Fruit fly (Drosophila melanogaster) whole organism, embryonic: ENCODE data around the gene CG9839.

Experiments used
- Abd-B ChIP-seq: fragments of 200-800 bp; sonication (Bioruptor generic); optimal IDR thresholded peaks from 2 replicates; lab custom pipeline; 2018; ENCODE audit warnings: missing biosample characterization, mild to moderate bottlenecking, missing genetic modification characterization, moderate library complexity
- Aef1 ChIP-seq: fragments of 200-800 bp; sonication (Bioruptor generic); IDR thresholded peaks from 3 replicates; pipeline ENCODE4 v1.3.6; 2022; ENCODE audit warnings: missing biosample characterization, missing genetic modification characterization
- CG10147 ChIP-seq: fragments of 200-800 bp; sonication (Bioruptor generic); optimal IDR thresholded peaks from 2 replicates; lab custom pipeline; 2019; ENCODE audit warnings: missing biosample characterization, mild to moderate bottlenecking, missing genetic modification characterization, moderate library complexity
- CG10267 ChIP-seq: fragments of 200-800 bp; sonication (Bioruptor generic); optimal IDR thresholded peaks from 2 replicates; lab custom pipeline; 2018; ENCODE audit warnings: missing biosample characterization, mild to moderate bottlenecking, missing genetic modification characterization, moderate library complexity
- CG11085 ChIP-seq: fragments of 200-800 bp; sonication (Bioruptor generic); IDR thresholded peaks from 2 replicates; pipeline ENCODE4 v1.3.6; 2022; ENCODE audit warnings: missing biosample characterization, missing genetic modification characterization
- CG12659 ChIP-seq: fragments of 200-800 bp; sonication (Bioruptor generic); optimal IDR thresholded peaks from 3 replicates; lab custom pipeline; 2017; ENCODE audit warnings: mild to moderate bottlenecking, missing biosample characterization, missing genetic modification reagents, missing genetic modification characterization
- CG13287 ChIP-seq: fragments of 200-800 bp; sonication (Bioruptor generic); IDR thresholded peaks from 2 replicates; pipeline ENCODE4 v1.3.6; 2022; ENCODE audit warnings: missing biosample characterization, missing genetic modification characterization; ENCODE audit not compliant: partially characterized antibody
- CG13775 ChIP-seq: fragments of 200-800 bp; sonication (Bioruptor generic); optimal IDR thresholded peaks from 3 replicates; lab custom pipeline; 2017; ENCODE audit warnings: missing biosample characterization, mild to moderate bottlenecking, missing genetic modification characterization
- CG17186 ChIP-seq: fragments of 200-800 bp; sonication (Bioruptor generic); optimal IDR thresholded peaks from 3 replicates; lab custom pipeline; 2017; ENCODE audit warnings: missing biosample characterization, missing genetic modification reagents, missing genetic modification characterization
- CG17361 ChIP-seq: fragments of 200-800 bp; sonication (Bioruptor generic); IDR thresholded peaks from 3 replicates; pipeline ENCODE4 v1.3.6; 2022; ENCODE audit warnings: missing biosample characterization, missing genetic modification characterization
- CG17612 ChIP-seq: fragments of 200-800 bp; sonication (Bioruptor generic); IDR thresholded peaks from 2 replicates; pipeline ENCODE4 v1.3.6; 2022; ENCODE audit warnings: missing biosample characterization, missing genetic modification characterization
- CG33557 ChIP-seq: fragments of 200-800 bp; sonication (Bioruptor generic); optimal IDR thresholded peaks from 2 replicates; lab custom pipeline; 2019; ENCODE audit warnings: missing biosample characterization, mild to moderate bottlenecking, missing genetic modification characterization, moderate library complexity
- CG6854 ChIP-seq: fragments of 200-800 bp; sonication (Bioruptor generic); optimal IDR thresholded peaks from 3 replicates; lab custom pipeline; 2017; ENCODE audit warnings: missing biosample characterization, mild to moderate bottlenecking, missing genetic modification characterization
- CkIIα-i1 ChIP-seq: fragments of 200-800 bp; sonication (Bioruptor generic); IDR thresholded peaks from 2 replicates; pipeline ENCODE4 v1.3.6; 2022; ENCODE audit warnings: missing biosample characterization, missing genetic modification characterization
- D19A ChIP-seq: fragments of 200-800 bp; optimal IDR thresholded peaks from 3 replicates; lab custom pipeline; 2019; ENCODE audit warnings: missing biosample characterization, mild to moderate bottlenecking, missing genetic modification characterization, moderate library complexity
- Dad ChIP-seq: fragments of 200-800 bp; sonication (Bioruptor generic); optimal IDR thresholded peaks from 3 replicates; lab custom pipeline; 2016; ENCODE audit warnings: missing biosample characterization, missing genetic modification characterization
- Dp ChIP-seq: fragments of 200-800 bp; sonication (Bioruptor generic); optimal IDR thresholded peaks from 2 replicates; lab custom pipeline; 2018; ENCODE audit warnings: missing biosample characterization, mild to moderate bottlenecking, missing genetic modification characterization, moderate library complexity
- Fer2 ChIP-seq: fragments of 200-800 bp; sonication (Bioruptor generic); optimal IDR thresholded peaks from 2 replicates; lab custom pipeline; 2018; ENCODE audit warnings: missing biosample characterization, mild to moderate bottlenecking, missing genetic modification characterization, moderate library complexity
- HHEX ChIP-seq: fragments of 200-800 bp; sonication (Bioruptor generic); optimal IDR thresholded peaks from 3 replicates; lab custom pipeline; 2017; ENCODE audit warnings: missing biosample characterization, mild to moderate bottlenecking, missing genetic modification characterization, missing genetic modification reagents
- HLH54F ChIP-seq: fragments of 200-800 bp; sonication (Bioruptor generic); optimal IDR thresholded peaks from 3 replicates; lab custom pipeline; 2016; ENCODE audit warnings: missing biosample characterization, missing genetic modification characterization
- Hr39 ChIP-seq: fragments of >200 bp; optimal IDR thresholded peaks from 2 replicates; lab custom pipeline; 2017
- Hr78 ChIP-seq, 2 experiments: fragments of 200-800 bp in 1 of 2; fragments of >200 bp in 1 of 2; sonication (Bioruptor generic) in 1 of 2; optimal IDR thresholded peaks; 2 replicates each; lab custom pipeline; 2017 to 2019; ENCODE audit warnings: missing biosample characterization in 2 of 2, missing genetic modification characterization in 2 of 2, mild to moderate bottlenecking in 1 of 2, moderate library complexity in 1 of 2
- Lim3 ChIP-seq: fragments of 200-800 bp; sonication (Bioruptor generic); IDR thresholded peaks from 2 replicates; pipeline ENCODE4 v1.3.6; 2022; ENCODE audit warnings: missing biosample characterization, missing genetic modification characterization
- NC2α ChIP-seq: fragments of 200-800 bp; sonication (Bioruptor generic); optimal IDR thresholded peaks from 2 replicates; lab custom pipeline; 2016; ENCODE audit warnings: missing biosample characterization, missing genetic modification characterization
- Neu2 ChIP-seq: fragments of 200-800 bp; sonication (Bioruptor generic); optimal IDR thresholded peaks from 3 replicates; lab custom pipeline; 2016; ENCODE audit warnings: missing biosample characterization, missing genetic modification characterization, borderline replicate concordance
- Scr ChIP-seq: fragments of 200-800 bp; sonication (Bioruptor generic); IDR thresholded peaks from 2 replicates; pipeline ENCODE4 v1.3.6; 2022; ENCODE audit warnings: missing biosample characterization, missing genetic modification characterization; ENCODE audit not compliant: partially characterized antibody
- Tbp ChIP-seq: fragments of >200 bp; optimal IDR thresholded peaks from 2 replicates; lab custom pipeline; 2018; ENCODE audit warnings: missing biosample characterization, missing genetic modification characterization
- YL-1 ChIP-seq: fragments of 200-800 bp; sonication (Bioruptor generic); optimal IDR thresholded peaks from 3 replicates; lab custom pipeline; 2017; ENCODE audit warnings: missing biosample characterization, mild to moderate bottlenecking, missing genetic modification characterization
- da ChIP-seq: fragments of 200-800 bp; sonication (Bioruptor generic); optimal IDR thresholded peaks from 2 replicates; lab custom pipeline; 2016; ENCODE audit warnings: missing biosample characterization, missing genetic modification characterization
- dati ChIP-seq: fragments of 200-800 bp; sonication (Bioruptor generic); IDR thresholded peaks from 2 replicates; pipeline ENCODE4 v1.3.6; 2022; ENCODE audit warnings: missing biosample characterization, missing genetic modification characterization
- en ChIP-seq: fragments of 200-800 bp; sonication (Bioruptor generic); optimal IDR thresholded peaks from 2 replicates; lab custom pipeline; 2016; ENCODE audit warnings: missing biosample characterization, missing genetic modification characterization
- esg ChIP-seq: fragments of 200-800 bp; sonication (Bioruptor generic); conservative IDR thresholded peaks from 2 replicates; pipeline ENCODE4 v1.3.6; 2022; ENCODE audit warnings: missing biosample characterization, missing genetic modification characterization
- fd102C ChIP-seq: fragments of 200-800 bp; sonication (Bioruptor generic); optimal IDR thresholded peaks from 2 replicates; lab custom pipeline; 2018; ENCODE audit warnings: missing biosample characterization, mild to moderate bottlenecking, missing genetic modification characterization, moderate library complexity
- gsb ChIP-seq: fragments of 200-800 bp; sonication (Bioruptor generic); IDR thresholded peaks from 2 replicates; pipeline ENCODE4 v1.3.6; 2022; ENCODE audit warnings: missing biosample characterization, missing genetic modification characterization
- hb ChIP-seq: fragments of 200-800 bp; sonication (Bioruptor generic); IDR thresholded peaks from 3 replicates; pipeline ENCODE4 v1.3.6; 2022; ENCODE audit warnings: missing biosample characterization, missing genetic modification characterization; ENCODE audit not compliant: partially characterized antibody
- hth ChIP-seq: fragments of >200 bp; optimal IDR thresholded peaks from 2 replicates; lab custom pipeline; 2017; ENCODE audit warnings: inconsistent platforms
- luna ChIP-seq: fragments of 200-800 bp; sonication (Bioruptor generic); optimal IDR thresholded peaks from 2 replicates; lab custom pipeline; 2016; ENCODE audit warnings: missing biosample characterization, missing genetic modification characterization
- nau ChIP-seq: fragments of 200-800 bp; sonication (Bioruptor generic); optimal IDR thresholded peaks from 3 replicates; lab custom pipeline; 2017; ENCODE audit warnings: missing biosample characterization, mild to moderate bottlenecking, missing genetic modification characterization, missing genetic modification reagents
- oc ChIP-seq: fragments of 200-800 bp; sonication (Bioruptor generic); optimal IDR thresholded peaks from 2 replicates; lab custom pipeline; 2018; ENCODE audit warnings: missing biosample characterization, mild to moderate bottlenecking, missing genetic modification characterization, moderate library complexity
- p53 ChIP-seq: fragments of 200-800 bp; sonication (Bioruptor generic); optimal IDR thresholded peaks from 2 replicates; lab custom pipeline; 2016; ENCODE audit warnings: missing biosample characterization, missing genetic modification characterization
- sens ChIP-seq: fragments of 200-800 bp; sonication (Bioruptor generic); peaks from one replicate; lab custom pipeline; 2016; ENCODE audit warnings: missing biosample characterization, missing genetic modification characterization
- seq ChIP-seq: fragments of 200-800 bp; sonication (Bioruptor generic); IDR thresholded peaks from 2 replicates; pipeline ENCODE4 v1.3.6; 2022; ENCODE audit warnings: missing biosample characterization, missing genetic modification characterization
- slou ChIP-seq: fragments of 200-800 bp; sonication (Bioruptor generic); optimal IDR thresholded peaks from 3 replicates; lab custom pipeline; 2016; ENCODE audit warnings: missing biosample characterization, missing genetic modification characterization
- ssp ChIP-seq: fragments of 200-800 bp; sonication (Bioruptor generic); IDR thresholded peaks from 2 replicates; pipeline ENCODE4 v1.3.6; 2022; ENCODE audit warnings: missing biosample characterization, missing genetic modification characterization
- stwl ChIP-seq: fragments of 200-800 bp; sonication (Bioruptor generic); optimal IDR thresholded peaks from 3 replicates; lab custom pipeline; 2018; ENCODE audit warnings: missing biosample characterization, mild to moderate bottlenecking, missing genetic modification characterization, moderate library complexity
- tap ChIP-seq: fragments of 200-800 bp; optimal IDR thresholded peaks from 3 replicates; lab custom pipeline; 2019; ENCODE audit warnings: missing biosample characterization, mild to moderate bottlenecking, missing genetic modification characterization, moderate library complexity
- tll ChIP-seq, 2 experiments: fragments of 200-800 bp in 1 of 2; fragments of >200 bp in 1 of 2; sonication (Bioruptor generic) in 1 of 2; optimal IDR thresholded peaks; 2 replicates each; lab custom pipeline; 2017 to 2019; ENCODE audit warnings: missing biosample characterization in 2 of 2, missing genetic modification characterization in 2 of 2, mild to moderate bottlenecking in 1 of 2, moderate library complexity in 1 of 2
- usp ChIP-seq: fragments of >200 bp; optimal IDR thresholded peaks from 2 replicates; lab custom pipeline; 2017; ENCODE audit warnings: missing biosample characterization, missing genetic modification characterization
- yki ChIP-seq: fragments of >200 bp; optimal IDR thresholded peaks from 3 replicates; lab custom pipeline; 2018

Gene CG9839

DNA sequence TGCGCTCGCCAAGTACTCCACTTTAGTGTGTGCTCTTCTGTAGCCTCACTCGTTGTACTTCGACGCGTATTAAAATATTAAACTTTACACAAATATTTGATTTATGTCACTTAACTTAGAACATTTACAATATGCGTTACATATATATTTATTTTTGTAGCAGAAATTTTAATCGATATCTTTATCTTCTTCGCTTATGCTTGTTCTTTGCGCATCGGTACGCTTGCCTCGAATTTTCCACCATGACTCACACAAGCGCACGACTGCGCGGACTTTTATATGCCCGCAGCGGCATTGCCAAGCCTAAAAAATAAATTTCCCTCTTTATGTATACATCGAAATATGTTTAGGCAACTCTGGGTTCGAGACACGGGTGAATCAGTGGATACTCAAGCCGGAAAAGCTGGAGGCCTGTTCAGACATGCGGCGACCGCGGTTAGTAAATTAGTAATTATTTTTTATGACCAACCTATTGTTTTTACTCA, 14.9 kb upstream of the CG9839 start, which contains the start of gene aqz (continued):
- peak; percentile 62 for TF ChIP-seq CG13287 (GFP tag; lab: Robert Waterston, UW)
- TF ChIP-seq CG13775: peak; percentile 18
- no peak for TF ChIP-seq Hr78 (GFP tag; optimal IDR thresholded peaks at IDR 0.05; lab: Kevin White, UChicago)
- TF ChIP-seq CG12659 (GFP tag; lab: Kevin White, UChicago): peak; percentile 73
- TF ChIP-seq luna (GFP tag; lab: Kevin White, UChicago): peak; percentile 40
- peak; percentile 41 for TF ChIP-seq p53 (GFP tag; lab: Kevin White, UChicago)

DNA sequence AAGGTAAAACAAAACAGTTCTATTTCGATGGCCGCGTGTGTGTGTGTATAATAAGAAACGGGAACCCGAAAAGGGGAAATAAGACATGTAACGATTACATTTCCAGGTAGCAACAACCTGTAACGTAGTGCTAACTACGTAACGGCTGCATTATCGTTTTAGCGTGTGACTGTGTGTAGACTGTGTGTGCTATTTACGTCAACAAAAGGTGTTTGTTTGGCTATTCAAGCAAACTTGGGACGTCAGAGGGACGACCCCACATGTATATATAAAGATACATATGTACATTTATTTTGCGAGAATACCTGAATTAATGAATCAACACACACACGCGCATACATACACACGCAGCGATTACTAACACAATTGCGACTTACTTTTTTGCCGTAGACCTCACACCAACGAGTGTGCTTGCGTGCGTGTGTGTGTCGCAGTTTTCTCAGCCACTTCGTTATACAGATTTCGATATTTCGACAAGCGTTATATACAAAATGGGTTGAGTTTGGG, 14.0 kb upstream of the CG9839 start:
- no peak for TF ChIP-seq CG10147 (GFP tag; lab: Kevin White, UChicago)
- TF ChIP-seq CkIIα-i1 (GFP tag; lab: Robert Waterston, UW): no peak
- TF ChIP-seq YL-1: no peak
- TF ChIP-seq Aef1 (GFP tag; lab: Robert Waterston, UW): no peak
- no peak for TF ChIP-seq CG10267 (tag; lab: Kevin White, UChicago)
- no peak for TF ChIP-seq hth (lab: Kevin White, UChicago)
- peak in 1 of 2 experiments; percentile 63 for TF ChIP-seq tll (GFP tag; optimal IDR thresholded peaks at IDR 0.05; lab: Kevin White, UChicago)
- no peak for TF ChIP-seq tap (tag; lab: Kevin White, UChicago)
- TF ChIP-seq CG17186 (GFP tag; lab: Kevin White, UChicago): no peak
- no peak for TF ChIP-seq HLH54F (GFP tag; lab: Kevin White, UChicago)
- peak; percentile 46 for TF ChIP-seq NC2α
- no peak for TF ChIP-seq Tbp (GFP tag; lab: Kevin White, UChicago)
- peak; percentile 4 for TF ChIP-seq CG12659 (GFP tag; lab: Kevin White, UChicago)
- TF ChIP-seq Dad (GFP tag; lab: Kevin White, UChicago): peak; percentile 36
- TF ChIP-seq CG11085 (GFP tag; lab: Robert Waterston, UW): no peak
- TF ChIP-seq D19A (tag; lab: Kevin White, UChicago): no peak
- peak; percentile 90 for TF ChIP-seq sens (GFP tag; lab: Kevin White, UChicago)
- no peak for TF ChIP-seq ssp
- TF ChIP-seq Dp: no peak
- TF ChIP-seq usp (GFP tag; lab: Kevin White, UChicago): no peak
- no peak for TF ChIP-seq Neu2 (GFP tag; lab: Kevin White, UChicago)
- TF ChIP-seq nau (GFP tag; lab: Kevin White, UChicago): peak; percentile 20
- TF ChIP-seq slou: no peak
- TF ChIP-seq Lim3 (GFP tag; lab: Robert Waterston, UW): no peak
- no peak for TF ChIP-seq Hr39 (lab: Kevin White, UChicago)
- peak; percentile 14 for TF ChIP-seq HHEX (GFP tag; lab: Kevin White, UChicago)
- TF ChIP-seq oc (tag; lab: Kevin White, UChicago): no peak
- no peak for TF ChIP-seq yki (lab: Kevin White, UChicago)
- TF ChIP-seq CG6854 (GFP tag; lab: Kevin White, UChicago): no peak
- TF ChIP-seq dati (GFP tag; lab: Robert Waterston, UW): no peak
- no peak for TF ChIP-seq Fer2 (tag; lab: Kevin White, UChicago)
- no peak for TF ChIP-seq en (GFP tag; lab: Kevin White, UChicago)
- TF ChIP-seq hb: no peak
- no peak for TF ChIP-seq Abd-B (GFP tag; lab: Kevin White, UChicago)
- TF ChIP-seq seq (GFP tag; lab: Robert Waterston, UW): peak; percentile 39; the same call in 1 of the 2 replicates
- no peak for TF ChIP-seq fd102C (GFP tag; lab: Kevin White, UChicago)
- no peak for TF ChIP-seq Scr (GFP tag; lab: Robert Waterston, UW)
- no peak for TF ChIP-seq CG17361 (GFP tag; lab: Robert Waterston, UW)
- no peak for TF ChIP-seq CG33557 (GFP tag; lab: Kevin White, UChicago)
- peak; percentile 43; the same call in 1 of the 2 replicates for TF ChIP-seq gsb (GFP tag; lab: Robert Waterston, UW)
- no peak for TF ChIP-seq esg (GFP tag; lab: Robert Waterston, UW)
- TF ChIP-seq da (GFP tag; lab: Kevin White, UChicago): no peak
- TF ChIP-seq stwl (tag; lab: Kevin White, UChicago): no peak
- TF ChIP-seq CG17612 (GFP tag; lab: Robert Waterston, UW): no peak
